Worm (Caenorhabditis elegans) whole organism, L4/young adult: ENCODE data around the gene grsp-2.

Source experiments
- dao-5 ChIP-seq: sonication (generic microtip); optimal IDR thresholded peaks from 2 replicates; lab custom pipeline; 2016; ENCODE audit warnings: missing genotype, missing genetic modification characterization, moderate library complexity, missing compliant biosample characterization
- him-1 ChIP-seq: sonication (generic microtip); optimal IDR thresholded peaks from 2 replicates; lab custom pipeline; 2016; ENCODE audit warnings: missing genotype, missing genetic modification reagents, missing genetic modification characterization, missing compliant biosample characterization

- TF ChIP-seq dao-5 (tag; lab: Kevin White, UChicago) (no peak), him-1 (tag; lab: Kevin White, UChicago) (no peak)
Measured at ce11 chrIV:8790144-8790543, 26.0 kb upstream of the grsp-2 start, which contains the start of gene sru-35.
